Worm (Caenorhabditis elegans): ENCODE data around the gene dyf-11.

- no peak for TF ChIP-seq flt-1 (GFP tag; IDR thresholded peaks at IDR 0.05)
- no peak for TF ChIP-seq tab-1 (GFP tag; IDR thresholded peaks at IDR 0.05)
- no peak for TF ChIP-seq ztf-23 (GFP tag; IDR thresholded peaks at IDR 0.05)
- no peak for TF ChIP-seq med-1 (GFP tag; optimal IDR thresholded peaks at IDR 0.05; ENCODE audit: insufficient read depth)
- TF ChIP-seq cog-1 (tag; optimal IDR thresholded peaks at IDR 0.05) = no peak
- TF ChIP-seq ztf-29 (GFP tag; IDR thresholded peaks at IDR 0.05) = no peak
- no peak for TF ChIP-seq klf-2 (GFP tag; conservative IDR thresholded peaks at IDR 0.05)
These were observed 27.0 kb downstream of the dyf-11 start for ce11 chrX:790593-790992.

All from whole organism, midembryonic.